Fruit fly (Drosophila melanogaster) whole organism, embryonic: ENCODE results near the gene CG42554.

Experiments
- Ada2b ChIP-seq: fragments of 200-800 bp; sonication (Bioruptor generic); IDR thresholded peaks from 2 replicates; pipeline ENCODE4 v1.3.6; 2022; ENCODE audit warnings: missing biosample characterization, missing genetic modification characterization
- Bgb ChIP-seq: fragments of 200-800 bp; sonication (Bioruptor generic); IDR thresholded peaks from 2 replicates; pipeline ENCODE4 v1.3.6; 2022; ENCODE audit warnings: missing biosample characterization, missing genetic modification characterization; ENCODE audit not compliant: partially characterized antibody
- Blimp-1 ChIP-seq: fragments of 200-800 bp; sonication (Bioruptor generic); optimal IDR thresholded peaks from 3 replicates; lab custom pipeline; 2018; ENCODE audit warnings: missing biosample characterization, missing genetic modification characterization, mild to moderate bottlenecking, moderate library complexity, missing genetic modification reagents
- CG10267 ChIP-seq: fragments of 200-800 bp; sonication (Bioruptor generic); optimal IDR thresholded peaks from 2 replicates; lab custom pipeline; 2018; ENCODE audit warnings: missing biosample characterization, mild to moderate bottlenecking, missing genetic modification characterization, moderate library complexity
- CG10565 ChIP-seq: fragments of 200-800 bp; sonication (Bioruptor generic); optimal IDR thresholded peaks from 3 replicates; lab custom pipeline; 2016; ENCODE audit warnings: missing biosample characterization, mild to moderate bottlenecking, missing genetic modification characterization
- CG13624 ChIP-seq: fragments of 200-800 bp; sonication (Bioruptor generic); optimal IDR thresholded peaks from 2 replicates; lab custom pipeline; 2016; ENCODE audit warnings: missing biosample characterization, missing genetic modification characterization
- CG15269 ChIP-seq: fragments of 200-800 bp; sonication (Bioruptor generic); optimal IDR thresholded peaks from 2 replicates; lab custom pipeline; 2018; ENCODE audit warnings: missing biosample characterization, mild to moderate bottlenecking, missing genetic modification characterization, moderate library complexity
- CG1529 ChIP-seq: fragments of 200-800 bp; sonication (Bioruptor generic); optimal IDR thresholded peaks from 3 replicates; lab custom pipeline; 2018; ENCODE audit warnings: missing biosample characterization, missing genetic modification characterization
- CG17568 ChIP-seq: fragments of 200-800 bp; sonication (Bioruptor generic); optimal IDR thresholded peaks from 2 replicates; lab custom pipeline; 2018; ENCODE audit warnings: missing biosample characterization, mild to moderate bottlenecking, missing genetic modification characterization, moderate library complexity
- CG2202 ChIP-seq: fragments of 200-800 bp; sonication (Bioruptor generic); optimal IDR thresholded peaks from 2 replicates; lab custom pipeline; 2018; ENCODE audit warnings: missing biosample characterization, mild to moderate bottlenecking, missing genetic modification characterization
- CG34422 ChIP-seq: fragments of 200-800 bp; sonication (Bioruptor generic); IDR thresholded peaks from 3 replicates; pipeline ENCODE4 v1.3.6; 2022; ENCODE audit warnings: missing biosample characterization, missing genetic modification characterization
- CG3838 ChIP-seq: fragments of 200-800 bp; sonication (Bioruptor generic); optimal IDR thresholded peaks from 3 replicates; lab custom pipeline; 2016; ENCODE audit warnings: missing biosample characterization, missing genetic modification characterization
- CG4282 ChIP-seq: fragments of 200-800 bp; sonication (Bioruptor generic); optimal IDR thresholded peaks from 2 replicates; lab custom pipeline; 2016; ENCODE audit warnings: missing biosample characterization, missing genetic modification characterization
- CG4707 ChIP-seq: fragments of 200-800 bp; sonication (Bioruptor generic); optimal IDR thresholded peaks from 2 replicates; lab custom pipeline; 2018; ENCODE audit warnings: missing biosample characterization, mild to moderate bottlenecking, missing genetic modification characterization, moderate library complexity
- Chrac-16 ChIP-seq: fragments of 200-800 bp; sonication (Bioruptor generic); optimal IDR thresholded peaks from 3 replicates; lab custom pipeline; 2016; ENCODE audit warnings: missing biosample characterization, missing genetic modification characterization
- D ChIP-seq, 2 experiments: fragments of 200-800 bp in 1 of 2; fragments of >200 bp in 1 of 2; sonication (Bioruptor generic) in 1 of 2; optimal IDR thresholded peaks; 2 replicates in 1 of 2; 3 replicates in 1 of 2; lab custom pipeline; 2017; ENCODE audit warnings: mild to moderate bottlenecking in 1 of 2, missing biosample characterization in 1 of 2, missing genetic modification characterization in 1 of 2, missing genetic modification reagents in 1 of 2
- Dad ChIP-seq: fragments of 200-800 bp; sonication (Bioruptor generic); optimal IDR thresholded peaks from 3 replicates; lab custom pipeline; 2016; ENCODE audit warnings: missing biosample characterization, missing genetic modification characterization
- Fer2 ChIP-seq: fragments of 200-800 bp; sonication (Bioruptor generic); optimal IDR thresholded peaks from 2 replicates; lab custom pipeline; 2018; ENCODE audit warnings: missing biosample characterization, mild to moderate bottlenecking, missing genetic modification characterization, moderate library complexity
- Gug ChIP-seq: fragments of 200-800 bp; sonication (Bioruptor generic); IDR thresholded peaks from 4 replicates; pipeline ENCODE4 v1.3.6; 2022; ENCODE audit warnings: missing biosample characterization, missing genetic modification characterization
- Lhr ChIP-seq: fragments of 200-800 bp; sonication (Bioruptor generic); optimal IDR thresholded peaks from 3 replicates; lab custom pipeline; 2017; ENCODE audit warnings: mild to moderate bottlenecking, missing biosample characterization, missing genetic modification reagents, missing genetic modification characterization
- Lim3 ChIP-seq: fragments of 200-800 bp; sonication (Bioruptor generic); IDR thresholded peaks from 2 replicates; pipeline ENCODE4 v1.3.6; 2022; ENCODE audit warnings: missing biosample characterization, missing genetic modification characterization
- Max ChIP-seq: fragments of 200-800 bp; sonication (Bioruptor generic); optimal IDR thresholded peaks from 2 replicates; lab custom pipeline; 2016; ENCODE audit warnings: missing biosample characterization, mild to moderate bottlenecking, missing genetic modification characterization
- Oli ChIP-seq: fragments of 200-800 bp; sonication (Bioruptor generic); optimal IDR thresholded peaks from 2 replicates; lab custom pipeline; 2018; ENCODE audit warnings: missing biosample characterization, mild to moderate bottlenecking, missing genetic modification characterization, moderate library complexity
- PHDP ChIP-seq: fragments of 200-800 bp; sonication (Bioruptor generic); optimal IDR thresholded peaks from 3 replicates; lab custom pipeline; 2018; ENCODE audit warnings: missing biosample characterization, mild to moderate bottlenecking, missing genetic modification characterization, moderate library complexity
- Sox100B ChIP-seq: fragments of 200-800 bp; sonication (Bioruptor generic); optimal IDR thresholded peaks from 3 replicates; lab custom pipeline; 2018; ENCODE audit warnings: missing biosample characterization, mild to moderate bottlenecking, missing genetic modification characterization
- Taf1 ChIP-seq: fragments of 200-800 bp; sonication (Bioruptor generic); IDR thresholded peaks from 2 replicates; pipeline ENCODE4 v1.3.6; 2022; ENCODE audit warnings: missing biosample characterization, missing genetic modification characterization
- Usf ChIP-seq: fragments of 200-800 bp; sonication (Bioruptor generic); optimal IDR thresholded peaks from 2 replicates; lab custom pipeline; 2017; ENCODE audit warnings: missing genotype, missing biosample characterization, missing genetic modification characterization
- bigmax ChIP-seq: fragments of 200-800 bp; sonication (Bioruptor generic); optimal IDR thresholded peaks from 2 replicates; lab custom pipeline; 2018; ENCODE audit warnings: missing biosample characterization, mild to moderate bottlenecking, missing genetic modification characterization
- btn ChIP-seq: fragments of 200-800 bp; sonication (Bioruptor generic); optimal IDR thresholded peaks from 2 replicates; lab custom pipeline; 2016; ENCODE audit warnings: missing biosample characterization, missing genetic modification characterization
- cas ChIP-seq: fragments of 200-800 bp; sonication (Bioruptor generic); IDR thresholded peaks from 2 replicates; pipeline ENCODE4 v1.3.6; 2022; ENCODE audit warnings: missing biosample characterization, missing genetic modification characterization
- cato ChIP-seq: fragments of 200-800 bp; sonication (Bioruptor generic); optimal IDR thresholded peaks from 2 replicates; lab custom pipeline; 2016; ENCODE audit warnings: missing biosample characterization, missing genetic modification characterization, borderline replicate concordance
- corto ChIP-seq: fragments of 200-800 bp; sonication (Bioruptor generic); optimal IDR thresholded peaks from 2 replicates; lab custom pipeline; 2016; ENCODE audit warnings: missing biosample characterization, mild to moderate bottlenecking, missing genetic modification characterization, moderate library complexity
- disco-r ChIP-seq: fragments of 200-800 bp; sonication (Bioruptor generic); optimal IDR thresholded peaks from 2 replicates; lab custom pipeline; 2016; ENCODE audit warnings: missing biosample characterization, missing genetic modification characterization
- fd96Cb ChIP-seq: fragments of 200-800 bp; sonication (Bioruptor generic); optimal IDR thresholded peaks from 2 replicates; lab custom pipeline; 2018; ENCODE audit warnings: missing biosample characterization, mild to moderate bottlenecking, missing genetic modification characterization, moderate library complexity
- ftz-f1 ChIP-seq: fragments of 200-800 bp; sonication (Bioruptor generic); optimal IDR thresholded peaks from 2 replicates; lab custom pipeline; 2016; ENCODE audit warnings: missing biosample characterization, missing genetic modification characterization
- gem ChIP-seq: fragments of 200-800 bp; sonication (Bioruptor generic); optimal IDR thresholded peaks from 2 replicates; lab custom pipeline; 2019; ENCODE audit warnings: missing biosample characterization, mild to moderate bottlenecking, missing genetic modification characterization, moderate library complexity
- gfzf ChIP-seq: fragments of 200-800 bp; sonication (Bioruptor generic); optimal IDR thresholded peaks from 2 replicates; lab custom pipeline; 2016; ENCODE audit warnings: missing biosample characterization, mild to moderate bottlenecking, missing genetic modification characterization, moderate library complexity
- hb ChIP-seq: fragments of 200-800 bp; sonication (Bioruptor generic); IDR thresholded peaks from 3 replicates; pipeline ENCODE4 v1.3.6; 2022; ENCODE audit warnings: missing biosample characterization, missing genetic modification characterization; ENCODE audit not compliant: partially characterized antibody
- hkb ChIP-seq, 2 experiments: fragments of 200-800 bp in 1 of 2; fragments of >200 bp in 1 of 2; sonication (Bioruptor generic) in 1 of 2; IDR thresholded peaks in 1 of 2; optimal IDR thresholded peaks in 1 of 2; 2 replicates each; pipeline versions ENCODE4 v1.3.6 to Lab custom; 2017 to 2022; ENCODE audit warnings: missing biosample characterization in 1 of 2, missing genetic modification characterization in 1 of 2
- mam ChIP-seq: fragments of 200-800 bp; sonication (Bioruptor generic); optimal IDR thresholded peaks from 3 replicates; lab custom pipeline; 2016; ENCODE audit warnings: missing biosample characterization, missing genetic modification characterization
- oc ChIP-seq: fragments of 200-800 bp; sonication (Bioruptor generic); optimal IDR thresholded peaks from 2 replicates; lab custom pipeline; 2018; ENCODE audit warnings: missing biosample characterization, mild to moderate bottlenecking, missing genetic modification characterization, moderate library complexity
- odd ChIP-seq: fragments of 200-800 bp; sonication (Bioruptor generic); optimal IDR thresholded peaks from 2 replicates; lab custom pipeline; 2017; ENCODE audit warnings: missing biosample characterization, mild to moderate bottlenecking, missing genetic modification characterization
- pho ChIP-seq: fragments of 200-800 bp; sonication (Bioruptor generic); optimal IDR thresholded peaks from 2 replicates; lab custom pipeline; 2016; ENCODE audit warnings: missing biosample characterization, missing genetic modification characterization
- pnt ChIP-seq: fragments of 200-800 bp; sonication (Bioruptor generic); optimal IDR thresholded peaks from 3 replicates; lab custom pipeline; 2016; ENCODE audit warnings: missing biosample characterization, missing genetic modification characterization
- tna ChIP-seq: fragments of 200-800 bp; sonication (Bioruptor generic); IDR thresholded peaks from 2 replicates; pipeline ENCODE4 v1.3.6; 2022; ENCODE audit warnings: missing biosample characterization, missing genetic modification characterization; ENCODE audit not compliant: partially characterized antibody
- yki ChIP-seq: fragments of >200 bp; optimal IDR thresholded peaks from 3 replicates; lab custom pipeline; 2018

Gene CG42554

DNA sequence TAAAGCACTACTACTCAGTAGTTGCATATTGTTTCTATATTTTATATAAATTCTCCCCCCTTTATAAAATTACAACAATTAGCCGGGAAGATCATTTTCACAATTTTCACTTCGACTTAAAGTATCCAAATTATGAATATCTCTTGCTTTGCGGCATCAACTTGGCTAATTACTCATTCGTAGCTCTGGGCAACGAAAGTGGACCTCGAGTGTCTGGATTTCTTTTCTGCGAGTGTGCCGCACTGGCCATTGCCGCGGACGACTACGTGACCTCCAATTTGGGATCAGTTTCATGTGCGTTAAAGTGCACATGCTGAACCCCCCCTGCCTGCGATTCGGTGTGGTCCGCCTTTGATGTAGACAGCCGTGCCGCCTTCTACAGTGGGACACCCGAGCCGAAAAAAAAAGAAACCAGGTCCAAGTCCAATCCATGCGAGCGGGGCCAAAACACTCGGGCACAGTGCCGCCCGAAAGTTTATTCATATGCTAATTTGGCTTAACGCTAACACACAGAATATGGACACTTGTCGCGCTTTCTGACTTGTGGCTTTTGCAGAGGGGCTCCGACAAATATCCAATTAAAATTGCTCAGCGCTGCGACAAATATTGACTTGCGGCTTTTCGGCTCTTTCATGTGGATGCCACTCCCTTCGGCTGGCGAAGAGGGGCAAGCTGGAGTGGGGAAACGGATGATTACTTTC lies 16.9 kb upstream of the CG42554 start (continued):
- no peak for TF ChIP-seq Fer2
- TF ChIP-seq pho, result no peak
- peak; percentile 43 for TF ChIP-seq Oli (tag; lab: Kevin White, UChicago)
- no peak for TF ChIP-seq Bgb (GFP tag; lab: Robert Waterston, UW)
- TF ChIP-seq Usf (GFP tag; lab: Kevin White, UChicago), result no peak
- TF ChIP-seq Lim3 (GFP tag; lab: Robert Waterston, UW), result no peak
- TF ChIP-seq CG10267 (tag; lab: Kevin White, UChicago), result no peak
- peak; percentile 29 for TF ChIP-seq oc (tag; lab: Kevin White, UChicago)
- peak; percentile 33 for TF ChIP-seq Sox100B (GFP tag; lab: Kevin White, UChicago)
- no peak for TF ChIP-seq CG1529 (GFP tag; lab: Kevin White, UChicago)
- no peak for TF ChIP-seq mam (GFP tag; lab: Kevin White, UChicago)

DNA sequence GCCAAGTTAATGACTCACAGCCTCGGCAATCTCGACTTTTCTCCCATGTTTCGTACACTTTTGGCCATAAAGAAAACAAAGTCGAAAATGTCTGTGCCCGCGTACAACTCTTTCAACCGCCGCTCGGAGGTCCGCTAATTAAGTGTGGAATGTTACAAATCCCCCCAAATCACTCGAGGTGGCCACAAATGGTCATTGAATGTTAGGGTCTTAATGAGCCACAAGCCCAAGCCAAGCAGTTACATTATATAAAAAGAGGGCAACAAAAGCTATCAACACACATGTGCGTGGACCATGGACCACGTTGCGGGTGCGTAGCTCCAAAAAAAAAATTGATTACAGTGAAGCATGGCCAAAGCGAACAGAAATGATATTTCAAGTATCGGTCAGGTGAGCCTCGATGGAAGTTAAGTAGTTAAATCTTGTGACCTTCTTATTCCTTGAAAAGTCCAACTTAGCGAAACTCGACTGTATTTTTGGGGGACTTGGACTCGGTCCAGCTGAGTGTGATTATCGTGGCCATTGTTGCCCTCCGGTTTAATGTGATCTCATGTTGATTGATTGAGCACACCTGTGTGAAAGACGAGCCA lies 16.1 kb upstream of the CG42554 start:
- TF ChIP-seq hkb (optimal IDR thresholded peaks at IDR 0.05; lab: Kevin White, UChicago) (no peak), hkb (GFP tag; IDR thresholded peaks at IDR 0.05; lab: Robert Waterston, UW) (peak; percentile 95), Max (GFP tag; lab: Kevin White, UChicago) (peak; percentile 67), CG17568 (GFP tag; lab: Kevin White, UChicago) (peak; percentile 77), cato (GFP tag; lab: Kevin White, UChicago) (peak; percentile 59), yki (lab: Kevin White, UChicago) (no peak), Ada2b (peak; percentile 94), PHDP (tag; lab: Kevin White, UChicago) (peak; percentile 86), odd (peak; percentile 72), CG10565 (GFP tag; lab: Kevin White, UChicago) (no peak), tna (GFP tag; lab: Robert Waterston, UW) (no peak), bigmax (no peak), CG34422 (GFP tag; lab: Robert Waterston, UW) (peak; percentile 97), gfzf (GFP tag; lab: Kevin White, UChicago) (no peak), corto (GFP tag; lab: Kevin White, UChicago) (no peak), D (optimal IDR thresholded peaks at IDR 0.05; lab: Kevin White, UChicago) (no peak), D (GFP tag; optimal IDR thresholded peaks at IDR 0.05; lab: Kevin White, UChicago) (peak; percentile 62), pnt (peak; percentile 89), btn (GFP tag; lab: Kevin White, UChicago) (peak; percentile 79), Gug (GFP tag; lab: Robert Waterston, UW) (peak; percentile 94), Chrac-16 (GFP tag; lab: Kevin White, UChicago) (peak; percentile 73), ftz-f1 (GFP tag; lab: Kevin White, UChicago) (peak; percentile 77), hb (GFP tag; lab: Robert Waterston, UW) (no peak), cas (peak; percentile 82), CG13624 (peak; percentile 86), CG15269 (tag; lab: Kevin White, UChicago) (peak; percentile 93), CG2202 (tag; lab: Kevin White, UChicago) (peak; percentile 66), CG3838 (peak; percentile 66), CG4707 (GFP tag; lab: Kevin White, UChicago) (peak; percentile 78), gem (tag; lab: Kevin White, UChicago) (peak; percentile 88), disco-r (GFP tag; lab: Kevin White, UChicago) (peak; percentile 82), Taf1 (GFP tag; lab: Robert Waterston, UW) (peak; percentile 76), Lhr (GFP tag; lab: Kevin White, UChicago) (peak; percentile 59), CG4282 (GFP tag; lab: Kevin White, UChicago) (peak; percentile 75), fd96Cb (tag; lab: Kevin White, UChicago) (peak; percentile 85), Dad (GFP tag; lab: Kevin White, UChicago) (peak; percentile 84), Blimp-1 (GFP tag; lab: Kevin White, UChicago) (peak; percentile 82)
